Worm (Caenorhabditis elegans) whole organism, L4 larva: ENCODE data around the gene F41B4.3.
A peak's percentile ranks its signal among the peaks of the same experiment; 100 is the strongest.

ENCODE experiments used
- D1046.2 ChIP-seq: fragments of 200-800 bp; sonication (Bioruptor generic); IDR thresholded peaks from 2 replicates; pipeline ENCODE4 v1.3.6; 2022; ENCODE audit warnings: missing genetic modification characterization, missing compliant biosample characterization
- F10B5.3 ChIP-seq: sonication (generic microtip); optimal IDR thresholded peaks from 2 replicates; lab custom pipeline; 2016; ENCODE audit warnings: mild to moderate bottlenecking, missing genetic modification characterization, missing compliant biosample characterization
- F26F4.8 ChIP-seq: fragments of 200-800 bp; sonication (Bioruptor generic); conservative IDR thresholded peaks from 2 replicates; pipeline ENCODE4 v1.3.6; 2022; ENCODE audit warnings: missing genetic modification characterization, missing compliant biosample characterization
- F37D6.2 ChIP-seq: sonication (generic microtip); optimal IDR thresholded peaks from 2 replicates; lab custom pipeline; 2016; ENCODE audit warnings: mild to moderate bottlenecking, missing genetic modification characterization, missing compliant biosample characterization
- F44E2.7 ChIP-seq: fragments of 200-800 bp; sonication (Bioruptor generic); IDR thresholded peaks from 2 replicates; pipeline ENCODE4 v2.1.2; 2022; ENCODE audit warnings: missing genetic modification characterization, missing compliant biosample characterization
- R02D3.7 ChIP-seq: fragments of 150-350 bp; sonication (generic microtip); optimal IDR thresholded peaks from 3 replicates; lab custom pipeline; 2014; ENCODE audit warnings: missing biosample characterization, missing genetic modification characterization
- T20F7.1 ChIP-seq: fragments of 200-800 bp; sonication (Bioruptor generic); optimal IDR thresholded peaks from 2 replicates; lab custom pipeline; 2018; ENCODE audit warnings: mild to moderate bottlenecking, missing genetic modification characterization, missing compliant biosample characterization
- Y105C5A.15 ChIP-seq: fragments of 200-800 bp; sonication (Bioruptor generic); IDR thresholded peaks from 2 replicates; pipeline ENCODE4 v1.3.6; 2022; ENCODE audit warnings: missing genetic modification characterization, missing compliant biosample characterization
- ZK546.5 ChIP-seq, 2 experiments: sonication (generic microtip); optimal IDR thresholded peaks; 2 replicates each; lab custom pipeline; 2017; ENCODE audit warnings: missing biosample characterization in 2 of 2, missing genetic modification characterization in 2 of 2
- ama-1 ChIP-seq: fragments of 150-350 bp; optimal IDR thresholded peaks from 2 replicates; lab custom pipeline; 2014; ENCODE audit warnings: inconsistent platforms, mixed read lengths
- ceh-20 ChIP-seq: fragments of 200-800 bp; sonication (Bioruptor generic); IDR thresholded peaks from 2 replicates; pipeline ENCODE4 v1.3.6; 2022; ENCODE audit warnings: missing genetic modification reagents, missing genetic modification characterization, missing compliant biosample characterization
- ceh-44 ChIP-seq: fragments of 200-800 bp; sonication (Bioruptor generic); IDR thresholded peaks from 2 replicates; pipeline ENCODE4 v1.3.6; 2022; ENCODE audit warnings: missing genetic modification reagents, missing genetic modification characterization, missing compliant biosample characterization
- ces-1 ChIP-seq: fragments of 150-350 bp; sonication (generic microtip); optimal IDR thresholded peaks from 4 replicates; lab custom pipeline; 2014; ENCODE audit warnings: missing biosample characterization, missing genetic modification reagents, missing genetic modification characterization
- ctbp-1 ChIP-seq: fragments of 200-800 bp; sonication (Bioruptor generic); IDR thresholded peaks from 2 replicates; pipeline ENCODE4 v1.3.6; 2022; ENCODE audit warnings: missing genetic modification reagents, missing genetic modification characterization, missing compliant biosample characterization
- daf-19 ChIP-seq: fragments of 200-800 bp; sonication (Bioruptor generic); conservative IDR thresholded peaks from 2 replicates; pipeline ENCODE4 v1.3.6; 2022; ENCODE audit warnings: missing genetic modification characterization, missing compliant biosample characterization
- dmd-6 ChIP-seq: fragments of 200-800 bp; sonication (Bioruptor generic); IDR thresholded peaks from 2 replicates; pipeline ENCODE4 v1.3.6; 2022; ENCODE audit warnings: missing genetic modification reagents, missing genetic modification characterization, missing compliant biosample characterization
- duxl-1 ChIP-seq: sonication (generic microtip); optimal IDR thresholded peaks from 2 replicates; lab custom pipeline; 2016; ENCODE audit warnings: mild to moderate bottlenecking, missing genetic modification characterization, moderate library complexity, missing compliant biosample characterization; ENCODE audit not compliant: poor library complexity
- egl-43 ChIP-seq: fragments of 200-800 bp; sonication (Bioruptor generic); IDR thresholded peaks from 2 replicates; pipeline ENCODE4 v1.3.6; 2022; ENCODE audit warnings: missing genetic modification reagents, missing genetic modification characterization, missing compliant biosample characterization
- gei-8 ChIP-seq: fragments of 200-800 bp; sonication (Bioruptor generic); optimal IDR thresholded peaks from 2 replicates; lab custom pipeline; 2018; ENCODE audit warnings: mild to moderate bottlenecking, missing genetic modification characterization, missing compliant biosample characterization
- hlh-11 ChIP-seq: fragments of 200-800 bp; sonication (Bioruptor generic); optimal IDR thresholded peaks from 2 replicates; lab custom pipeline; 2018; ENCODE audit warnings: mild to moderate bottlenecking, missing genetic modification characterization, missing compliant biosample characterization
- hlh-30 ChIP-seq: sonication (generic microtip); optimal IDR thresholded peaks from 2 replicates; lab custom pipeline; 2017; ENCODE audit warnings: antibody characterized with exemption, mild to moderate bottlenecking, missing genetic modification characterization, missing compliant biosample characterization; ENCODE audit not compliant: insufficient read depth
- hmg-1.1 ChIP-seq: fragments of 200-800 bp; sonication (Bioruptor generic); IDR thresholded peaks from 2 replicates; pipeline ENCODE4 v1.3.6; 2022; ENCODE audit warnings: missing genetic modification reagents, missing genetic modification characterization, missing compliant biosample characterization
- lim-7 ChIP-seq: fragments of 200-800 bp; sonication (Bioruptor generic); IDR thresholded peaks from 2 replicates; pipeline ENCODE4 v1.3.6; 2022; ENCODE audit warnings: missing genetic modification characterization, missing compliant biosample characterization
- lin-1 ChIP-seq: fragments of 200-800 bp; sonication (Bioruptor generic); IDR thresholded peaks from 2 replicates; pipeline ENCODE4 v1.3.6; 2022; ENCODE audit warnings: missing genetic modification reagents, missing genetic modification characterization, missing compliant biosample characterization
- lin-15B ChIP-seq: fragments of 150-350 bp; sonication (generic microtip); optimal IDR thresholded peaks from 3 replicates; lab custom pipeline; 2014; ENCODE audit warnings: missing biosample characterization, missing genetic modification characterization
- lin-29 ChIP-seq: fragments of 200-800 bp; sonication (Bioruptor generic); IDR thresholded peaks from 2 replicates; pipeline ENCODE4 v1.3.6; 2022; ENCODE audit warnings: missing genetic modification reagents, missing genetic modification characterization, missing compliant biosample characterization
- nhr-111 ChIP-seq: fragments of 200-800 bp; sonication (Bioruptor generic); optimal IDR thresholded peaks from 2 replicates; lab custom pipeline; 2018; ENCODE audit warnings: mild to moderate bottlenecking, missing genetic modification characterization, missing compliant biosample characterization
- nhr-25 ChIP-seq: sonication (generic microtip); optimal IDR thresholded peaks from 2 replicates; lab custom pipeline; 2017; ENCODE audit warnings: missing genetic modification characterization, mild to moderate bottlenecking, missing compliant biosample characterization, antibody characterized with exemption, moderate library complexity, borderline replicate concordance; ENCODE audit not compliant: insufficient read depth
- nhr-6 ChIP-seq: fragments of 150-350 bp; optimal IDR thresholded peaks from 2 replicates; lab custom pipeline; 2014; ENCODE audit warnings: missing biosample characterization, missing genetic modification characterization
- php-3 ChIP-seq: fragments of 200-800 bp; sonication (Bioruptor generic); IDR thresholded peaks from 2 replicates; pipeline ENCODE4 v1.3.6; 2022; ENCODE audit warnings: missing genetic modification reagents, missing genetic modification characterization, missing compliant biosample characterization
- pqm-1 ChIP-seq: sonication (generic microtip); optimal IDR thresholded peaks from 2 replicates; lab custom pipeline; 2017; ENCODE audit warnings: missing biosample characterization, missing genetic modification characterization
- rbr-2 ChIP-seq: sonication (generic microtip); optimal IDR thresholded peaks from 2 replicates; lab custom pipeline; 2016; ENCODE audit warnings: missing genotype, missing genetic modification characterization, missing compliant biosample characterization
- saeg-2 ChIP-seq: fragments of 200-800 bp; sonication (Bioruptor generic); IDR thresholded peaks from 2 replicates; pipeline ENCODE4 v1.3.6; 2022; ENCODE audit warnings: missing genetic modification reagents, missing genetic modification characterization, missing compliant biosample characterization
- sdz-12 ChIP-seq: fragments of 200-800 bp; sonication (Bioruptor generic); optimal IDR thresholded peaks from 2 replicates; lab custom pipeline; 2018; ENCODE audit warnings: mild to moderate bottlenecking, missing genetic modification characterization, missing compliant biosample characterization
- set-16 ChIP-seq: fragments of 200-800 bp; sonication (Bioruptor generic); IDR thresholded peaks from 2 replicates; pipeline ENCODE4 v1.3.6; 2022; ENCODE audit warnings: missing genetic modification reagents, missing genetic modification characterization, missing compliant biosample characterization
- skn-1 ChIP-seq: fragments of 150-350 bp; optimal IDR thresholded peaks from 2 replicates; lab custom pipeline; 2014; ENCODE audit warnings: missing biosample characterization, missing genetic modification characterization
- spr-1 ChIP-seq: sonication (generic microtip); optimal IDR thresholded peaks from 2 replicates; lab custom pipeline; 2016; ENCODE audit warnings: mild to moderate bottlenecking, missing genetic modification characterization, missing compliant biosample characterization
- spr-3 ChIP-seq: fragments of 200-800 bp; sonication (Bioruptor generic); optimal IDR thresholded peaks from 2 replicates; lab custom pipeline; 2018; ENCODE audit warnings: mild to moderate bottlenecking, missing genetic modification characterization, missing compliant biosample characterization
- zfp-2 ChIP-seq: sonication (generic microtip); optimal IDR thresholded peaks from 2 replicates; lab custom pipeline; 2016; ENCODE audit warnings: mild to moderate bottlenecking, missing genetic modification characterization, missing compliant biosample characterization
- zfp-3 ChIP-seq: fragments of 200-800 bp; sonication (Bioruptor generic); conservative IDR thresholded peaks from 2 replicates; pipeline ENCODE4 v1.3.6; 2022; ENCODE audit warnings: missing genetic modification reagents, missing genetic modification characterization, missing compliant biosample characterization
- zip-2 ChIP-seq: fragments of 150-350 bp; optimal IDR thresholded peaks from 2 replicates; lab custom pipeline; 2014; ENCODE audit warnings: missing biosample characterization, missing genetic modification characterization
- ztf-11 ChIP-seq: fragments of 150-350 bp; optimal IDR thresholded peaks from 2 replicates; lab custom pipeline; 2014; ENCODE audit warnings: missing biosample characterization, missing genetic modification characterization
- ztf-7 ChIP-seq: fragments of 150-350 bp; optimal IDR thresholded peaks from 2 replicates; lab custom pipeline; 2014; ENCODE audit warnings: missing biosample characterization, missing genetic modification characterization

Gene F41B4.3

DNA sequence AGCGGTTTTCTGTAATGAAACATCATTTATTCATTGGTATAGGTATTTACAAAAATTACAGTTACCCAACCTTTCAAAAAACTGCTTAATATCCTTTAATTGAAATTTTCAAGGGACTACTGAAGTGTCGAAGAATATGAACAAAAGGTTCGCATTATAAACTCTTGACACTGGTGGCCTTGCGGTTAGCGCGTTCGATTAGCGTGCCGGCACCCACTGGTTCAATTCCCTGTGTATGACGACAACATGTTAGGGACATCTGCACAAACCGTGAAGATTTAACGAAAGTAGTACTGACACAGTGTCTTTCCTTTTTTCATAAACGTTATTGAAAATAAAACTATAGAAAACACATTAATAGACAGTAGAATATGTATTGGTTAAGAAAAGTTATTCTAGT is 31.8 kb upstream of the F41B4.3 start (continued):
- no peak for TF ChIP-seq ztf-7 (tag; lab: Kevin White, UChicago)
- no peak for TF ChIP-seq zip-2 (tag; lab: Kevin White, UChicago)
- peak; percentile 70 for TF ChIP-seq gei-8
- no peak for TF ChIP-seq pqm-1 (tag; lab: Kevin White, UChicago)
- TF ChIP-seq T20F7.1 (GFP tag; lab: Kevin White, UChicago), result peak; percentile 60
- TF ChIP-seq hlh-30 (tag; lab: Kevin White, UChicago), result peak; percentile 62
- TF ChIP-seq nhr-6 (tag; lab: Kevin White, UChicago), result no peak
- peak; percentile 88 for TF ChIP-seq nhr-111
- TF ChIP-seq zfp-2 (tag; lab: Kevin White, UChicago), result peak; percentile 38
- TF ChIP-seq F37D6.2, result no peak
- TF ChIP-seq spr-1 (tag; lab: Kevin White, UChicago), result peak; percentile 75
- TF ChIP-seq F26F4.8, result peak; percentile 85
- peak; percentile 81; the same call in 1 of the 2 replicates for TF ChIP-seq F44E2.7
- peak; percentile 89 for TF ChIP-seq daf-19
- TF ChIP-seq ztf-11 (tag; lab: Kevin White, UChicago), result no peak
- no peak for TF ChIP-seq skn-1 (tag; lab: Kevin White, UChicago)
- TF ChIP-seq ces-1 (GFP tag; lab: Kevin White, UChicago), result no peak
- TF ChIP-seq ZK546.5 (tag; optimal IDR thresholded peaks at IDR 0.05; lab: Kevin White, UChicago), result no peak
- peak; percentile 67 for TF ChIP-seq spr-3
- no peak for TF ChIP-seq nhr-25 (tag; lab: Kevin White, UChicago)
- TF ChIP-seq hmg-1.1 (GFP tag; lab: Robert Waterston, UW), result peak; percentile 76
- TF ChIP-seq lin-15B (tag; lab: Kevin White, UChicago), result no peak
- TF ChIP-seq ctbp-1 (GFP tag; lab: Robert Waterston, UW), result peak; percentile 81
- peak; percentile 68 for TF ChIP-seq hlh-11 (tag; lab: Kevin White, UChicago)
- TF ChIP-seq lin-29 (GFP tag; lab: Robert Waterston, UW), result 0 out of 2 replicates have a peak, but pooled peaks have one; percentile 39
- TF ChIP-seq Y105C5A.15 (GFP tag; lab: Robert Waterston, UW), result peak; percentile 73; the same call in 1 of the 2 replicates
- no peak for TF ChIP-seq ama-1 (lab: Kevin White, UChicago)
- peak; percentile 68 for TF ChIP-seq dmd-6 (GFP tag; lab: Robert Waterston, UW)
- peak; percentile 85 for TF ChIP-seq php-3 (GFP tag; lab: Robert Waterston, UW)
- TF ChIP-seq, all 104 proteins: peak for 63

DNA sequence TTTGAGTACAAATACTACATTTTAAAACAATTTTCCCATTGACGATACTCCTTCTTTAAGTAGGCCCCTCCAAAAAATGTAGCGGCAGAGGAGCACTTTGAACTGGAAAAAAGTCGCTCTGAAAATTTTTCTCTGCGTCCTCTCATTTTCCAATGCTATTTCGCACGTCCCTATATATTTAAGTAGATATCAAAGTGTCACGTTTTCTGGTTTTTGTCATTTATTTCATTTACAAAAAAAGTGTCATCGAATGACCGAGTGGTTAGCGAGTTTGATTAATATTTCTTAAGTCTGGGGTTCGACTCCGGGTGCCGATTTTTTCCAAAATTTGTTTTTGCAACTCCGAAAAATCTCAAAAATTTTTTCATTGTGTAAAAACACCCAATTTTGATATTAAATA is 31.0 kb upstream of the F41B4.3 start:
- no peak for TF ChIP-seq D1046.2 (GFP tag; lab: Robert Waterston, UW)
- TF ChIP-seq nhr-111, result no peak
- peak; percentile 50; the same call in 1 of the 2 replicates for TF ChIP-seq lim-7 (GFP tag; lab: Robert Waterston, UW)

- no peak for TF ChIP-seq ctbp-1 (GFP tag; lab: Robert Waterston, UW)
- TF ChIP-seq lin-15B (tag; lab: Kevin White, UChicago), result no peak
- TF ChIP-seq spr-3, result no peak
- TF ChIP-seq php-3 (GFP tag; lab: Robert Waterston, UW), result no peak
- no peak for TF ChIP-seq saeg-2
- TF ChIP-seq rbr-2 (tag; lab: Kevin White, UChicago), result no peak
- TF ChIP-seq sdz-12, result no peak
- no peak for TF ChIP-seq daf-19
- no peak for TF ChIP-seq F10B5.3 (tag; lab: Kevin White, UChicago)
- no peak for TF ChIP-seq lin-1
- TF ChIP-seq ceh-20 (GFP tag; lab: Robert Waterston, UW), result no peak
- no peak for TF ChIP-seq F44E2.7
- TF ChIP-seq zfp-3 (GFP tag; lab: Robert Waterston, UW), result no peak
- TF ChIP-seq ceh-44 (GFP tag; lab: Robert Waterston, UW), result no peak
- no peak for TF ChIP-seq egl-43 (GFP tag; lab: Robert Waterston, UW)
- TF ChIP-seq nhr-6 (tag; lab: Kevin White, UChicago), result no peak
- no peak for TF ChIP-seq R02D3.7 (tag; lab: Kevin White, UChicago)
- no peak for TF ChIP-seq nhr-111
- TF ChIP-seq set-16 (GFP tag; lab: Robert Waterston, UW), result no peak
- TF ChIP-seq duxl-1 (tag; lab: Kevin White, UChicago), result no peak
These were observed 29.9 kb upstream of the F41B4.3 start, which contains the start of gene odr-10 for ce11 chrX:6865839-6866238. odr-10 (minus strand) TSS chrX:6865939.
